Worm (Caenorhabditis elegans) whole organism, late embryonic: ENCODE data around the gene C46C2.2.

ENCODE experiments used
- C38D4.7 ChIP-seq: fragments of 200-800 bp; sonication (Bioruptor generic); optimal IDR thresholded peaks from 2 replicates; lab custom pipeline; 2018; ENCODE audit warnings: mild to moderate bottlenecking, missing genetic modification characterization, moderate library complexity, missing compliant biosample characterization
- eyg-1 ChIP-seq: sonication (generic microtip); optimal IDR thresholded peaks from 2 replicates; lab custom pipeline; 2016; ENCODE audit warnings: missing genotype, missing genetic modification characterization, missing compliant biosample characterization
- pha-4 ChIP-seq: fragments of 150-350 bp; optimal IDR thresholded peaks from 2 replicates; lab custom pipeline; 2018; ENCODE audit warnings: missing biosample characterization, missing genetic modification reagents, missing genetic modification characterization
- rnt-1 ChIP-seq: sonication (generic microtip); optimal IDR thresholded peaks from 2 replicates; lab custom pipeline; 2016; ENCODE audit warnings: missing genetic modification characterization, missing compliant biosample characterization
- tbx-2 ChIP-seq: sonication (generic microtip); optimal IDR thresholded peaks from 2 replicates; lab custom pipeline; 2016; ENCODE audit warnings: missing genetic modification characterization, missing compliant biosample characterization

- TF ChIP-seq tbx-2 (no peak), eyg-1 (tag; lab: Kevin White, UChicago) (no peak), C38D4.7 (GFP tag; lab: Kevin White, UChicago) (no peak), rnt-1 (tag; lab: Kevin White, UChicago) (no peak), pha-4 (tag; lab: Kevin White, UChicago) (no peak)
Measured at ce11 chrIV:9216956-9217355, 570 bp upstream of the C46C2.2 start.
